Fruit fly (Drosophila melanogaster) whole organism, embryonic: ENCODE data around the gene SpdS.
A peak's percentile ranks its signal among the peaks of the same experiment; 100 is the strongest.

Experiments used
- Adf1 ChIP-seq: fragments of 200-800 bp; sonication (Bioruptor generic); IDR thresholded peaks from 2 replicates; pipeline ENCODE4 v1.3.6; 2022; ENCODE audit warnings: missing biosample characterization, missing genetic modification characterization
- Aef1 ChIP-seq: fragments of 200-800 bp; sonication (Bioruptor generic); IDR thresholded peaks from 3 replicates; pipeline ENCODE4 v1.3.6; 2022; ENCODE audit warnings: missing biosample characterization, missing genetic modification characterization
- CG10431 ChIP-seq: fragments of 200-800 bp; sonication (Bioruptor generic); optimal IDR thresholded peaks from 3 replicates; lab custom pipeline; 2018; ENCODE audit warnings: missing biosample characterization, mild to moderate bottlenecking, missing genetic modification characterization
- CG10462 ChIP-seq: fragments of 200-800 bp; sonication (Bioruptor generic); optimal IDR thresholded peaks from 2 replicates; lab custom pipeline; 2016; ENCODE audit warnings: missing biosample characterization, missing genetic modification characterization
- CG10959 ChIP-seq: fragments of 200-800 bp; sonication (Bioruptor generic); IDR thresholded peaks from 2 replicates; pipeline ENCODE4 v1.3.6; 2022; ENCODE audit warnings: missing biosample characterization, missing genetic modification characterization
- CG11695 ChIP-seq: fragments of 200-800 bp; sonication (Bioruptor generic); IDR thresholded peaks from 3 replicates; pipeline ENCODE4 v1.3.6; 2022; ENCODE audit warnings: missing biosample characterization, missing genetic modification characterization
- CG13287 ChIP-seq: fragments of 200-800 bp; sonication (Bioruptor generic); IDR thresholded peaks from 2 replicates; pipeline ENCODE4 v1.3.6; 2022; ENCODE audit warnings: missing biosample characterization, missing genetic modification characterization; ENCODE audit not compliant: partially characterized antibody
- CG14050 ChIP-seq: fragments of 200-800 bp; sonication (Bioruptor generic); IDR thresholded peaks from 3 replicates; pipeline ENCODE4 v1.3.6; 2022; ENCODE audit warnings: missing biosample characterization, missing genetic modification characterization
- CG14965 ChIP-seq: fragments of 200-800 bp; sonication (Bioruptor generic); optimal IDR thresholded peaks from 2 replicates; lab custom pipeline; 2016; ENCODE audit warnings: missing biosample characterization, missing genetic modification characterization, borderline replicate concordance
- CG17328 ChIP-seq: fragments of 200-800 bp; sonication (Bioruptor generic); IDR thresholded peaks from 2 replicates; pipeline ENCODE4 v1.3.6; 2022; ENCODE audit warnings: missing biosample characterization, missing genetic modification characterization
- CG17802 ChIP-seq: fragments of 200-800 bp; sonication (Bioruptor generic); optimal IDR thresholded peaks from 2 replicates; lab custom pipeline; 2018; ENCODE audit warnings: missing biosample characterization, mild to moderate bottlenecking, missing genetic modification characterization, moderate library complexity
- CG17829 ChIP-seq: fragments of 200-800 bp; optimal IDR thresholded peaks from 2 replicates; lab custom pipeline; 2019; ENCODE audit warnings: missing biosample characterization, mild to moderate bottlenecking, missing genetic modification characterization, moderate library complexity
- CG1792 ChIP-seq: fragments of 200-800 bp; sonication (Bioruptor generic); optimal IDR thresholded peaks from 2 replicates; lab custom pipeline; 2016; ENCODE audit warnings: missing biosample characterization, missing genetic modification characterization
- CG31365 ChIP-seq: fragments of 200-800 bp; sonication (Bioruptor generic); optimal IDR thresholded peaks from 2 replicates; lab custom pipeline; 2018; ENCODE audit warnings: missing biosample characterization, mild to moderate bottlenecking, missing genetic modification characterization
- CG3163 ChIP-seq: fragments of 200-800 bp; sonication (Bioruptor generic); optimal IDR thresholded peaks from 3 replicates; lab custom pipeline; 2016; ENCODE audit warnings: missing biosample characterization, missing genetic modification characterization
- CG4282 ChIP-seq: fragments of 200-800 bp; sonication (Bioruptor generic); optimal IDR thresholded peaks from 2 replicates; lab custom pipeline; 2016; ENCODE audit warnings: missing biosample characterization, missing genetic modification characterization
- CG6813 ChIP-seq: fragments of 200-800 bp; sonication (Bioruptor generic); optimal IDR thresholded peaks from 2 replicates; lab custom pipeline; 2017; ENCODE audit warnings: missing biosample characterization, missing genetic modification characterization, mild to moderate bottlenecking, moderate library complexity, missing genetic modification reagents
- CG7745 ChIP-seq: fragments of 200-800 bp; sonication (Bioruptor generic); optimal IDR thresholded peaks from 2 replicates; lab custom pipeline; 2018; ENCODE audit warnings: missing biosample characterization, mild to moderate bottlenecking, missing genetic modification characterization, moderate library complexity
- CG9215 ChIP-seq: fragments of 200-800 bp; sonication (Bioruptor generic); IDR thresholded peaks from 2 replicates; pipeline ENCODE4 v1.3.6; 2022; ENCODE audit warnings: missing biosample characterization, missing genetic modification characterization
- Camta ChIP-seq: fragments of 200-800 bp; sonication (Bioruptor generic); optimal IDR thresholded peaks from 2 replicates; lab custom pipeline; 2016; ENCODE audit warnings: missing biosample characterization, missing genetic modification characterization
- Chrac-16 ChIP-seq: fragments of 200-800 bp; sonication (Bioruptor generic); optimal IDR thresholded peaks from 3 replicates; lab custom pipeline; 2016; ENCODE audit warnings: missing biosample characterization, missing genetic modification characterization
- Dad ChIP-seq: fragments of 200-800 bp; sonication (Bioruptor generic); optimal IDR thresholded peaks from 3 replicates; lab custom pipeline; 2016; ENCODE audit warnings: missing biosample characterization, missing genetic modification characterization
- Dek ChIP-seq: fragments of 200-800 bp; sonication (Bioruptor generic); optimal IDR thresholded peaks from 3 replicates; lab custom pipeline; 2019; ENCODE audit warnings: missing biosample characterization, mild to moderate bottlenecking, missing genetic modification characterization, moderate library complexity
- Ets97D ChIP-seq: fragments of 200-800 bp; sonication (Bioruptor generic); optimal IDR thresholded peaks from 3 replicates; lab custom pipeline; 2016; ENCODE audit warnings: missing biosample characterization, missing genetic modification characterization
- Fer2 ChIP-seq: fragments of 200-800 bp; sonication (Bioruptor generic); optimal IDR thresholded peaks from 2 replicates; lab custom pipeline; 2018; ENCODE audit warnings: missing biosample characterization, mild to moderate bottlenecking, missing genetic modification characterization, moderate library complexity
- Gug ChIP-seq: fragments of 200-800 bp; sonication (Bioruptor generic); IDR thresholded peaks from 4 replicates; pipeline ENCODE4 v1.3.6; 2022; ENCODE audit warnings: missing biosample characterization, missing genetic modification characterization
- H15 ChIP-seq: fragments of 200-800 bp; sonication (Bioruptor generic); IDR thresholded peaks from 3 replicates; pipeline ENCODE4 v1.3.6; 2022; ENCODE audit warnings: missing biosample characterization, missing genetic modification characterization
- Hey ChIP-seq: fragments of 200-800 bp; sonication (Bioruptor generic); optimal IDR thresholded peaks from 3 replicates; lab custom pipeline; 2018; ENCODE audit warnings: missing biosample characterization, mild to moderate bottlenecking, missing genetic modification characterization
- Kr ChIP-seq: fragments of 200-800 bp; sonication (Bioruptor generic); optimal IDR thresholded peaks from 2 replicates; lab custom pipeline; 2017; ENCODE audit warnings: missing biosample characterization, mild to moderate bottlenecking, missing genetic modification characterization
- Lpt ChIP-seq: fragments of >200 bp; optimal IDR thresholded peaks from 2 replicates; lab custom pipeline; 2018; ENCODE audit warnings: missing biosample characterization, missing genetic modification characterization
- MBD-R2 ChIP-seq: fragments of 200-800 bp; sonication (Bioruptor generic); IDR thresholded peaks from 2 replicates; pipeline ENCODE4 v1.3.6; 2022; ENCODE audit warnings: missing biosample characterization, missing genetic modification characterization
- Oaz ChIP-seq: fragments of 200-800 bp; sonication (Bioruptor generic); IDR thresholded peaks from 2 replicates; pipeline ENCODE4 v1.3.6; 2022; ENCODE audit warnings: missing biosample characterization, missing genetic modification characterization
- Side ChIP-seq: fragments of 200-800 bp; sonication (Bioruptor generic); optimal IDR thresholded peaks from 2 replicates; lab custom pipeline; 2016; ENCODE audit warnings: missing biosample characterization, missing genetic modification characterization
- abd-A ChIP-seq: fragments of 200-800 bp; sonication (Bioruptor generic); optimal IDR thresholded peaks from 3 replicates; lab custom pipeline; 2019; ENCODE audit warnings: missing biosample characterization, mild to moderate bottlenecking, missing genetic modification characterization, moderate library complexity
- ara ChIP-seq: fragments of 200-800 bp; sonication (Bioruptor generic); IDR thresholded peaks from 2 replicates; pipeline ENCODE4 v1.3.6; 2022; ENCODE audit warnings: missing biosample characterization, missing genetic modification characterization
- bbx ChIP-seq: fragments of 200-800 bp; sonication (Bioruptor generic); IDR thresholded peaks from 2 replicates; pipeline ENCODE4 v1.3.6; 2022; ENCODE audit warnings: missing biosample characterization, missing genetic modification characterization; ENCODE audit not compliant: partially characterized antibody
- bowl ChIP-seq: fragments of 200-800 bp; sonication (Bioruptor generic); IDR thresholded peaks from 2 replicates; pipeline ENCODE4 v1.3.6; 2022; ENCODE audit warnings: missing biosample characterization, missing genetic modification characterization
- crc ChIP-seq: fragments of 200-800 bp; sonication (Bioruptor generic); optimal IDR thresholded peaks from 2 replicates; lab custom pipeline; 2016; ENCODE audit warnings: missing biosample characterization, missing genetic modification characterization
- dpn ChIP-seq, 2 experiments: fragments of 200-800 bp; sonication (Bioruptor generic); optimal IDR thresholded peaks; 3 replicates each; lab custom pipeline; 2016; ENCODE audit warnings: missing biosample characterization in 2 of 2, missing genetic modification characterization in 2 of 2
- en ChIP-seq: fragments of 200-800 bp; sonication (Bioruptor generic); optimal IDR thresholded peaks from 2 replicates; lab custom pipeline; 2016; ENCODE audit warnings: missing biosample characterization, missing genetic modification characterization
- esg ChIP-seq: fragments of 200-800 bp; sonication (Bioruptor generic); conservative IDR thresholded peaks from 2 replicates; pipeline ENCODE4 v1.3.6; 2022; ENCODE audit warnings: missing biosample characterization, missing genetic modification characterization
- fd64A ChIP-seq: fragments of 200-800 bp; sonication (Bioruptor generic); optimal IDR thresholded peaks from 3 replicates; lab custom pipeline; 2018; ENCODE audit warnings: missing biosample characterization, mild to moderate bottlenecking, missing genetic modification characterization
- gro ChIP-seq: fragments of 200-800 bp; sonication (Bioruptor generic); optimal IDR thresholded peaks from 2 replicates; lab custom pipeline; 2016; ENCODE audit warnings: missing biosample characterization, missing genetic modification characterization
- jigr1 ChIP-seq: fragments of 200-800 bp; sonication (Bioruptor generic); IDR thresholded peaks from 3 replicates; pipeline ENCODE4 v1.3.6; 2022; ENCODE audit warnings: missing biosample characterization, missing genetic modification characterization
- jumu ChIP-seq: fragments of 200-800 bp; sonication (Bioruptor generic); optimal IDR thresholded peaks from 3 replicates; lab custom pipeline; 2016; ENCODE audit warnings: missing biosample characterization, missing genetic modification characterization
- knrl ChIP-seq: fragments of 200-800 bp; sonication (Bioruptor generic); IDR thresholded peaks from 3 replicates; pipeline ENCODE4 v1.3.6; 2022; ENCODE audit warnings: missing biosample characterization, missing genetic modification characterization; ENCODE audit not compliant: partially characterized antibody
- pros ChIP-seq: fragments of 200-800 bp; sonication (Bioruptor generic); optimal IDR thresholded peaks from 3 replicates; lab custom pipeline; 2019; ENCODE audit warnings: missing biosample characterization, mild to moderate bottlenecking, missing genetic modification characterization, moderate library complexity
- sens ChIP-seq: fragments of 200-800 bp; sonication (Bioruptor generic); peaks from one replicate; lab custom pipeline; 2016; ENCODE audit warnings: missing biosample characterization, missing genetic modification characterization
- slp2 ChIP-seq: fragments of 200-800 bp; sonication (Bioruptor generic); optimal IDR thresholded peaks from 2 replicates; lab custom pipeline; 2016; ENCODE audit warnings: missing biosample characterization, missing genetic modification characterization
- stc ChIP-seq: fragments of 200-800 bp; sonication (Bioruptor generic); IDR thresholded peaks from 2 replicates; pipeline ENCODE4 v1.3.6; 2022; ENCODE audit warnings: missing biosample characterization, missing genetic modification characterization
- unc-4 ChIP-seq: fragments of 200-800 bp; sonication (Bioruptor generic); IDR thresholded peaks from 2 replicates; pipeline ENCODE4 v1.3.6; 2022; ENCODE audit warnings: missing biosample characterization, missing genetic modification characterization; ENCODE audit not compliant: partially characterized antibody
- unpg ChIP-seq: fragments of 200-800 bp; sonication (Bioruptor generic); optimal IDR thresholded peaks from 3 replicates; lab custom pipeline; 2018; ENCODE audit warnings: missing biosample characterization, mild to moderate bottlenecking, missing genetic modification characterization, moderate library complexity

SpdS gene

dm6 chr3R:9598099-9598498, 33.3 kb upstream of the SpdS start (continued):
- TF ChIP-seq bowl (GFP tag; lab: Robert Waterston, UW): no peak
- TF ChIP-seq Adf1 (GFP tag; lab: Robert Waterston, UW): no peak
- no peak for TF ChIP-seq en (GFP tag; lab: Kevin White, UChicago)
- peak in 1 of 2 experiments; percentile 20 for TF ChIP-seq dpn (GFP tag; optimal IDR thresholded peaks at IDR 0.05; lab: Kevin White, UChicago)
- TF ChIP-seq sens (GFP tag; lab: Kevin White, UChicago): peak; percentile 92
- TF ChIP-seq CG14050: no peak
- no peak for TF ChIP-seq Fer2
- TF ChIP-seq Aef1 (GFP tag; lab: Robert Waterston, UW): no peak
- TF ChIP-seq CG10959 (GFP tag; lab: Robert Waterston, UW): no peak
- TF ChIP-seq unc-4 (GFP tag; lab: Robert Waterston, UW): no peak
- no peak for TF ChIP-seq CG7745 (tag; lab: Kevin White, UChicago)
- no peak; the same call in 1 of the 2 replicates for TF ChIP-seq esg (GFP tag; lab: Robert Waterston, UW)
- TF ChIP-seq CG13287 (GFP tag; lab: Robert Waterston, UW): no peak
- peak; percentile 28 for TF ChIP-seq CG6813 (GFP tag; lab: Kevin White, UChicago)
- TF ChIP-seq CG11695: 0 out of 3 replicates have a peak, but pooled peaks have one; percentile 12
- no peak for TF ChIP-seq Side (GFP tag; lab: Kevin White, UChicago)
- peak; percentile 46 for TF ChIP-seq CG10462
- TF ChIP-seq unpg (GFP tag; lab: Kevin White, UChicago): peak; percentile 63
- no peak for TF ChIP-seq CG10431
- TF ChIP-seq abd-A (tag; lab: Kevin White, UChicago): no peak
- no peak for TF ChIP-seq knrl (GFP tag; lab: Robert Waterston, UW)
- TF ChIP-seq Gug (GFP tag; lab: Robert Waterston, UW): 0 out of 4 replicates have a peak, but pooled peaks have one; percentile 31
- TF ChIP-seq Hey (tag; lab: Kevin White, UChicago): no peak
- TF ChIP-seq CG17829 (tag; lab: Kevin White, UChicago): peak; percentile 68
- TF ChIP-seq CG31365 (tag; lab: Kevin White, UChicago): no peak
- peak; percentile 59; the same call in 1 of the 2 replicates for TF ChIP-seq ara (GFP tag; lab: Robert Waterston, UW)
- TF ChIP-seq CG17802: peak; percentile 26
- TF ChIP-seq bbx (GFP tag; lab: Robert Waterston, UW): no peak
- TF ChIP-seq crc (GFP tag; lab: Kevin White, UChicago): no peak
- no peak for TF ChIP-seq H15 (GFP tag; lab: Robert Waterston, UW)
- TF ChIP-seq jigr1 (GFP tag; lab: Robert Waterston, UW): no peak
- TF ChIP-seq Camta (GFP tag; lab: Kevin White, UChicago): peak; percentile 12
- no peak for TF ChIP-seq CG14965 (GFP tag; lab: Kevin White, UChicago)
- no peak for TF ChIP-seq Ets97D (GFP tag; lab: Kevin White, UChicago)
- no peak for TF ChIP-seq gro (GFP tag; lab: Kevin White, UChicago)
- TF ChIP-seq stc (GFP tag; lab: Robert Waterston, UW): no peak
- no peak for TF ChIP-seq CG9215 (GFP tag; lab: Robert Waterston, UW)
- TF ChIP-seq Lpt: no peak
- TF ChIP-seq fd64A (GFP tag; lab: Kevin White, UChicago): peak; percentile 58
- peak; percentile 50 for TF ChIP-seq jumu (GFP tag; lab: Kevin White, UChicago)
- peak; percentile 64 for TF ChIP-seq CG17328
- no peak for TF ChIP-seq CG3163
- no peak for TF ChIP-seq Dad
- no peak for TF ChIP-seq CG4282 (GFP tag; lab: Kevin White, UChicago)
- TF ChIP-seq Kr (GFP tag; lab: Kevin White, UChicago): no peak
- no peak for TF ChIP-seq pros (GFP tag; lab: Kevin White, UChicago)
- no peak for TF ChIP-seq Dek
- no peak for TF ChIP-seq Oaz (GFP tag; lab: Robert Waterston, UW)
- peak; percentile 55 for TF ChIP-seq Chrac-16 (GFP tag; lab: Kevin White, UChicago)
- TF ChIP-seq MBD-R2: no peak
- peak; percentile 36 for TF ChIP-seq slp2 (GFP tag; lab: Kevin White, UChicago)
- no peak for TF ChIP-seq CG1792 (GFP tag; lab: Kevin White, UChicago)
